Fruit fly (Drosophila melanogaster): ENCODE data around the gene CG5280.

CG5280 gene

dm6 chr3L:9028057-9028456 lies 38.0 kb upstream of the CG5280 start (continued):
- TF ChIP-seq CG17829 (tag; optimal IDR thresholded peaks at IDR 0.05) (peak; percentile 55), Oaz (GFP tag; IDR thresholded peaks at IDR 0.05) (no peak), bsh (GFP tag; optimal IDR thresholded peaks at IDR 0.05) (peak in 1 of 2 experiments; percentile 79), Atf-2 (GFP tag; optimal IDR thresholded peaks at IDR 0.05) (peak; percentile 44), Hmr (GFP tag; optimal IDR thresholded peaks at IDR 0.05) (no peak), vvl (GFP tag; IDR thresholded peaks at IDR 0.05) (peak; percentile 22; the same call in 1 of the 2 replicates), CG30403 (GFP tag; optimal IDR thresholded peaks at IDR 0.05) (peak; percentile 40), seq (GFP tag; IDR thresholded peaks at IDR 0.05) (no peak), CG11093 (GFP tag; IDR thresholded peaks at IDR 0.05) (peak; percentile 43; the same call in 1 of the 3 replicates), Bteb2 (GFP tag; optimal IDR thresholded peaks at IDR 0.05) (no peak), CG10274 (GFP tag; optimal IDR thresholded peaks at IDR 0.05) (no peak), Dll (GFP tag; IDR thresholded peaks at IDR 0.05; ENCODE audit: partially characterized antibody) (no peak), Doc2 (GFP tag; IDR thresholded peaks at IDR 0.05) (no peak), Ets97D (GFP tag; optimal IDR thresholded peaks at IDR 0.05) (no peak), cwo (GFP tag; optimal IDR thresholded peaks at IDR 0.05) (no peak), Ptx1 (GFP tag; IDR thresholded peaks at IDR 0.05) (peak; percentile 49; the same call in 1 of the 2 replicates), Atf6 (GFP tag; IDR thresholded peaks at IDR 0.05) (no peak), hth (optimal IDR thresholded peaks at IDR 0.05) (no peak), gcm (GFP tag; optimal IDR thresholded peaks at IDR 0.05) (no peak), sens-2 (GFP tag; IDR thresholded peaks at IDR 0.05) (no peak), pzg (GFP tag; optimal IDR thresholded peaks at IDR 0.05) (no peak), Lpt (GFP tag; optimal IDR thresholded peaks at IDR 0.05) (no peak), eyg (GFP tag; optimal IDR thresholded peaks at IDR 0.05) (no peak), ci (GFP tag; IDR thresholded peaks at IDR 0.05) (peak; percentile 62; the same call in 1 of the 3 replicates), inv (GFP tag; IDR thresholded peaks at IDR 0.05; ENCODE audit: partially characterized antibody) (no peak), CG33213 (GFP tag; optimal IDR thresholded peaks at IDR 0.05) (no peak), cas (GFP tag; IDR thresholded peaks at IDR 0.05) (no peak), trh (GFP tag; optimal IDR thresholded peaks at IDR 0.05) (no peak), CG17568 (GFP tag; optimal IDR thresholded peaks at IDR 0.05) (no peak), Ada2b (GFP tag; IDR thresholded peaks at IDR 0.05) (no peak), zfh2 (GFP tag; optimal IDR thresholded peaks at IDR 0.05) (no peak), Rx (GFP tag; IDR thresholded peaks at IDR 0.05) (peak; percentile 21; the same call in 1 of the 2 replicates), fru (optimal IDR thresholded peaks at IDR 0.05) (no peak), ro (GFP tag; IDR thresholded peaks at IDR 0.05) (no peak), ind (GFP tag; optimal IDR thresholded peaks at IDR 0.05) (no peak), E2f2 (GFP tag; IDR thresholded peaks at IDR 0.05) (peak; percentile 34; the same call in 1 of the 2 replicates), slou (GFP tag; optimal IDR thresholded peaks at IDR 0.05) (no peak), usp (GFP tag; optimal IDR thresholded peaks at IDR 0.05) (no peak), fd102C (GFP tag; optimal IDR thresholded peaks at IDR 0.05) (peak; percentile 16), Fer1 (GFP tag; optimal IDR thresholded peaks at IDR 0.05) (no peak), GATAe (GFP tag; conservative IDR thresholded peaks at IDR 0.05) (no peak), Ssrp (tag; optimal IDR thresholded peaks at IDR 0.05) (peak; percentile 63), Side (GFP tag; optimal IDR thresholded peaks at IDR 0.05) (peak; percentile 5), CG11085 (GFP tag; IDR thresholded peaks at IDR 0.05) (no peak), nau (GFP tag; optimal IDR thresholded peaks at IDR 0.05) (no peak), CG3847 (GFP tag; IDR thresholded peaks at IDR 0.05) (no peak), Neu2 (GFP tag; optimal IDR thresholded peaks at IDR 0.05; ENCODE audit: borderline replicate concordance) (no peak), fd64A (GFP tag; optimal IDR thresholded peaks at IDR 0.05) (no peak), CG34422 (GFP tag; IDR thresholded peaks at IDR 0.05) (no peak), Mes4 (GFP tag; optimal IDR thresholded peaks at IDR 0.05) (peak; percentile 17), Hr78 (GFP tag; optimal IDR thresholded peaks at IDR 0.05) (no peak), luna (GFP tag; optimal IDR thresholded peaks at IDR 0.05) (no peak)
